Worm (Caenorhabditis elegans) whole organism, early embryonic: ENCODE data around the gene Y39A1A.18.

ENCODE experiments used
- B0310.2 ChIP-seq: sonication (generic microtip); optimal IDR thresholded peaks from 2 replicates; lab custom pipeline; 2016; ENCODE audit warnings: mild to moderate bottlenecking, missing genetic modification characterization, missing compliant biosample characterization
- F13C5.2 ChIP-seq: sonication (generic microtip); optimal IDR thresholded peaks from 2 replicates; lab custom pipeline; 2017; ENCODE audit warnings: mild to moderate bottlenecking, missing genetic modification characterization, inconsistent platforms, missing compliant biosample characterization
- aly-1 ChIP-seq: sonication (generic microtip); optimal IDR thresholded peaks from 2 replicates; lab custom pipeline; 2016; ENCODE audit warnings: missing genetic modification characterization, missing compliant biosample characterization
- ama-1 ChIP-seq: fragments of 150-350 bp; optimal IDR thresholded peaks from 2 replicates; lab custom pipeline; 2014
- ceh-13 ChIP-seq: fragments of 200-800 bp; sonication (Bioruptor generic); optimal IDR thresholded peaks from 2 replicates; lab custom pipeline; 2018; ENCODE audit warnings: mild to moderate bottlenecking, missing genetic modification characterization, missing compliant biosample characterization
- ceh-36 ChIP-seq: sonication (generic microtip); optimal IDR thresholded peaks from 2 replicates; lab custom pipeline; 2016; ENCODE audit warnings: missing genetic modification characterization, inconsistent platforms, missing compliant biosample characterization
- ets-7 ChIP-seq: sonication (generic microtip); optimal IDR thresholded peaks from 2 replicates; lab custom pipeline; 2016; ENCODE audit warnings: missing genotype, missing genetic modification characterization, missing compliant biosample characterization
- flt-1 ChIP-seq: fragments of 200-800 bp; sonication (Bioruptor generic); IDR thresholded peaks from 2 replicates; pipeline ENCODE4 v1.3.6; 2022; ENCODE audit warnings: missing genetic modification characterization, missing compliant biosample characterization
- hmbx-1 ChIP-seq: sonication (generic microtip); optimal IDR thresholded peaks from 2 replicates; lab custom pipeline; 2016; ENCODE audit warnings: mild to moderate bottlenecking, missing genetic modification characterization, missing compliant biosample characterization
- hmg-4 ChIP-seq: fragments of 200-800 bp; sonication (Bioruptor generic); optimal IDR thresholded peaks from 2 replicates; lab custom pipeline; 2018; ENCODE audit warnings: mild to moderate bottlenecking, missing genetic modification characterization, missing compliant biosample characterization
- hnd-1 ChIP-seq: sonication (generic microtip); optimal IDR thresholded peaks from 2 replicates; lab custom pipeline; 2016; ENCODE audit warnings: missing genetic modification characterization, missing compliant biosample characterization
- pes-1 ChIP-seq: fragments of 200-800 bp; sonication (Bioruptor generic); IDR thresholded peaks from 2 replicates; pipeline ENCODE4 v1.3.6; 2022; ENCODE audit warnings: missing genetic modification reagents, missing genetic modification characterization, missing compliant biosample characterization
- scrt-1 ChIP-seq: fragments of 200-800 bp; sonication (Bioruptor generic); IDR thresholded peaks from 2 replicates; pipeline ENCODE4 v1.3.6; 2022; ENCODE audit warnings: missing genetic modification characterization, missing compliant biosample characterization
- sea-1 ChIP-seq: fragments of 200-800 bp; sonication (Bioruptor generic); conservative IDR thresholded peaks from 2 replicates; pipeline ENCODE4 v1.3.6; 2022; ENCODE audit warnings: missing genetic modification characterization, missing compliant biosample characterization
- tbx-11 ChIP-seq: fragments of 200-800 bp; sonication (Bioruptor generic); IDR thresholded peaks from 2 replicates; pipeline ENCODE4 v1.3.6; 2022; ENCODE audit warnings: missing genetic modification characterization, missing compliant biosample characterization
- tbx-37 ChIP-seq: fragments of 200-800 bp; sonication (Bioruptor generic); conservative IDR thresholded peaks from 2 replicates; pipeline ENCODE4 v1.3.6; 2022; ENCODE audit warnings: missing genetic modification reagents, missing genetic modification characterization, missing compliant biosample characterization
- tra-4 ChIP-seq: sonication (generic microtip); optimal IDR thresholded peaks from 2 replicates; lab custom pipeline; 2017; ENCODE audit warnings: missing genetic modification characterization, missing compliant biosample characterization

The Y39A1A.18 gene

ce11 chrIII:10717479-10717878, 23.2 kb upstream of the Y39A1A.18 start:
- TF ChIP-seq B0310.2, result no peak
- TF ChIP-seq ama-1 (lab: Kevin White, UChicago), result no peak
- TF ChIP-seq tbx-11 (GFP tag; lab: Robert Waterston, UW), result no peak
- no peak for TF ChIP-seq ets-7 (tag; lab: Kevin White, UChicago)
- TF ChIP-seq aly-1 (tag; lab: Kevin White, UChicago), result no peak
- no peak for TF ChIP-seq flt-1
- no peak for TF ChIP-seq tbx-37 (GFP tag; lab: Robert Waterston, UW)
- no peak for TF ChIP-seq ceh-36
- no peak for TF ChIP-seq pes-1 (GFP tag; lab: Robert Waterston, UW)
- no peak for TF ChIP-seq hnd-1
- TF ChIP-seq tra-4 (tag; lab: Kevin White, UChicago), result no peak
- no peak for TF ChIP-seq hmg-4 (GFP tag; lab: Kevin White, UChicago)
- TF ChIP-seq ceh-13 (GFP tag; lab: Kevin White, UChicago), result no peak
- no peak for TF ChIP-seq scrt-1
- no peak for TF ChIP-seq sea-1 (GFP tag; lab: Robert Waterston, UW)
- no peak for TF ChIP-seq hmbx-1 (tag; lab: Kevin White, UChicago)
- TF ChIP-seq F13C5.2, result no peak

ce11 chrIII:10716091-10716490, 21.8 kb upstream of the Y39A1A.18 start, which contains the start of gene W09D10.4:
Gene W09D10.4 (minus strand): TSS chrIII:10716191.
- TF ChIP-seq tbx-37 (GFP tag; lab: Robert Waterston, UW), result no peak
- TF ChIP-seq F13C5.2, result no peak
- TF ChIP-seq pes-1 (GFP tag; lab: Robert Waterston, UW), result no peak
- no peak for TF ChIP-seq aly-1 (tag; lab: Kevin White, UChicago)
- no peak for TF ChIP-seq ets-7 (tag; lab: Kevin White, UChicago)
- TF ChIP-seq hmg-4 (GFP tag; lab: Kevin White, UChicago), result no peak
- no peak for TF ChIP-seq ceh-36
- no peak for TF ChIP-seq flt-1
- TF ChIP-seq B0310.2, result no peak
- no peak for TF ChIP-seq tra-4 (tag; lab: Kevin White, UChicago)
- TF ChIP-seq hmbx-1 (tag; lab: Kevin White, UChicago), result no peak

ce11 chrIII:10714541-10714940, 20.3 kb upstream of the Y39A1A.18 start:
- TF ChIP-seq ceh-13 (GFP tag; lab: Kevin White, UChicago) (no peak), ets-7 (tag; lab: Kevin White, UChicago) (no peak), tbx-37 (GFP tag; lab: Robert Waterston, UW) (no peak)

ce11 chrIII:10711192-10711673, 16.9 kb upstream of the Y39A1A.18 start, which contains the start of gene W09D10.5:
Gene W09D10.5 (minus strand): TSS chrIII:10711536.
- TF ChIP-seq ceh-36 (no peak), ets-7 (tag; lab: Kevin White, UChicago) (no peak), aly-1 (tag; lab: Kevin White, UChicago) (no peak), flt-1 (no peak), scrt-1 (no peak), hmbx-1 (tag; lab: Kevin White, UChicago) (no peak), ama-1 (lab: Kevin White, UChicago) (peak; percentile 85)

ce11 chrIII:10709676-10710075, 15.4 kb upstream of the Y39A1A.18 start:
- TF ChIP-seq ceh-36 (no peak), pes-1 (GFP tag; lab: Robert Waterston, UW) (no peak), tbx-11 (GFP tag; lab: Robert Waterston, UW) (no peak), scrt-1 (no peak), F13C5.2 (no peak), aly-1 (tag; lab: Kevin White, UChicago) (no peak), ceh-13 (GFP tag; lab: Kevin White, UChicago) (no peak), sea-1 (GFP tag; lab: Robert Waterston, UW) (no peak), tra-4 (tag; lab: Kevin White, UChicago) (no peak)

ce11 chrIII:10708484-10708883, 14.2 kb upstream of the Y39A1A.18 start:
- TF ChIP-seq tra-4 (tag; lab: Kevin White, UChicago), result no peak
- TF ChIP-seq pes-1 (GFP tag; lab: Robert Waterston, UW), result no peak

- TF ChIP-seq ceh-13 (GFP tag; lab: Kevin White, UChicago), result no peak
- TF ChIP-seq tbx-37 (GFP tag; lab: Robert Waterston, UW), result no peak
- TF ChIP-seq ama-1 (lab: Kevin White, UChicago), result no peak
- TF ChIP-seq sea-1 (GFP tag; lab: Robert Waterston, UW), result no peak
- TF ChIP-seq hnd-1, result no peak
- TF ChIP-seq pes-1 (GFP tag; lab: Robert Waterston, UW), result no peak
- TF ChIP-seq scrt-1, result no peak
- no peak for TF ChIP-seq tra-4 (tag; lab: Kevin White, UChicago)
- no peak for TF ChIP-seq ets-7 (tag; lab: Kevin White, UChicago)
- no peak for TF ChIP-seq B0310.2
- TF ChIP-seq flt-1, result no peak
- TF ChIP-seq F13C5.2, result no peak
- TF ChIP-seq ceh-36, result no peak
Measured at ce11 chrIII:10707461-10707860, 13.2 kb upstream of the Y39A1A.18 start, which contains the start of gene mrpl-12. Gene mrpl-12 (plus strand): TSS chrIII:10707761.

- TF ChIP-seq ceh-36, result peak; percentile 53
- 0 out of 2 replicates have a peak, but pooled peaks have one; percentile 23 for TF ChIP-seq tbx-37 (GFP tag; lab: Robert Waterston, UW)
- TF ChIP-seq flt-1, result no peak
- TF ChIP-seq ama-1 (lab: Kevin White, UChicago), result no peak
- no peak for TF ChIP-seq B0310.2
- no peak for TF ChIP-seq aly-1 (tag; lab: Kevin White, UChicago)
- TF ChIP-seq scrt-1, result 0 out of 2 replicates have a peak, but pooled peaks have one; percentile 69
- TF ChIP-seq F13C5.2, result peak; percentile 79
- TF ChIP-seq ets-7 (tag; lab: Kevin White, UChicago), result peak; percentile 59
- no peak for TF ChIP-seq hnd-1
- TF ChIP-seq hmbx-1 (tag; lab: Kevin White, UChicago), result no peak
- no peak for TF ChIP-seq ceh-13 (GFP tag; lab: Kevin White, UChicago)
- peak; percentile 58; the same call in 1 of the 2 replicates for TF ChIP-seq pes-1 (GFP tag; lab: Robert Waterston, UW)
- no peak for TF ChIP-seq hmg-4 (GFP tag; lab: Kevin White, UChicago)
- no peak for TF ChIP-seq tbx-11 (GFP tag; lab: Robert Waterston, UW)
- peak; percentile 50; the same call in 1 of the 2 replicates for TF ChIP-seq sea-1 (GFP tag; lab: Robert Waterston, UW)
- no peak for TF ChIP-seq tra-4 (tag; lab: Kevin White, UChicago)
Measured at ce11 chrIII:10706972-10707438, 12.7 kb upstream of the Y39A1A.18 start, which contains the start of the genes Y39A1A.21 and Y39A1A.22. Gene Y39A1A.21 (minus strand): TSS chrIII:10707022. Gene Y39A1A.22 (minus strand): TSS chrIII:10707028.
